Fruit fly (Drosophila melanogaster): ENCODE results near the gene Atg18b.

Gene Atg18b

DNA sequence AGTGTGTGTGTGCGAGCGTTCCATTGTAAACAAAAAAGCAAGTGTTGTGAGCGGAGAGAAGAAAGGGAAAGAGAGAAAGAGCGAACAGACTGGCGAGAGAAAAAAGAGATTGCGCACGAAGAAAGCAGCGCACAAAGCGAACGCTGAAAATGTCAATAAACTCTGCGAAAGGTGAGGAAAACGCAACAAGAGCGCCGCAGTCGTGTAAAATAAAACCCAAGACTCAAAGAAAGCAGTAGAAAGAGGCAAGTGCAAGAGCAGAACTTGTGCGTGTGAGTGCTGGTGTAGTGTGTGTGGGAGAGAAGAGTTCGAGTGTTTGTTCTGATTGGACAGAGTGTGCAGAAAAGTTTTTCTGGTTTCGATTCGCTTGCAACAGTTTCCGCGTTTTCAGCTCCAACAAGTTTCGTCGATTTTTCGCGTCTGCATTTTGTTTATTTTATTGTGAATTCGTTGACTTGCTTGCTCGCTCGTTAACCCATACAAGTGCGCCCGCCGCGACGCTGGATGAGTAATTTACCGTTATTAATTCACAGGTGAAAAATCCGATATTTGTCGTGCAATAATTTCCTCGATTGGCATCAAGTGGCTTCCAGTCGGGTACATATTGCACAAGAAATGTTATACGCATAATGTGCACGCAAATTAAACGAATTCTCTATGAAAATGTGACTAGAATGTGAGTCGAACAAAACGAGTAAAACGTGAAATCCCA is 17.5 kb upstream of the Atg18b start (continued):
- TF ChIP-seq Smox (GFP tag; optimal IDR thresholded peaks at IDR 0.05) (no peak), CG6854 (GFP tag; optimal IDR thresholded peaks at IDR 0.05) (peak; percentile 59), net (GFP tag; optimal IDR thresholded peaks at IDR 0.05) (peak; percentile 13)

DNA sequence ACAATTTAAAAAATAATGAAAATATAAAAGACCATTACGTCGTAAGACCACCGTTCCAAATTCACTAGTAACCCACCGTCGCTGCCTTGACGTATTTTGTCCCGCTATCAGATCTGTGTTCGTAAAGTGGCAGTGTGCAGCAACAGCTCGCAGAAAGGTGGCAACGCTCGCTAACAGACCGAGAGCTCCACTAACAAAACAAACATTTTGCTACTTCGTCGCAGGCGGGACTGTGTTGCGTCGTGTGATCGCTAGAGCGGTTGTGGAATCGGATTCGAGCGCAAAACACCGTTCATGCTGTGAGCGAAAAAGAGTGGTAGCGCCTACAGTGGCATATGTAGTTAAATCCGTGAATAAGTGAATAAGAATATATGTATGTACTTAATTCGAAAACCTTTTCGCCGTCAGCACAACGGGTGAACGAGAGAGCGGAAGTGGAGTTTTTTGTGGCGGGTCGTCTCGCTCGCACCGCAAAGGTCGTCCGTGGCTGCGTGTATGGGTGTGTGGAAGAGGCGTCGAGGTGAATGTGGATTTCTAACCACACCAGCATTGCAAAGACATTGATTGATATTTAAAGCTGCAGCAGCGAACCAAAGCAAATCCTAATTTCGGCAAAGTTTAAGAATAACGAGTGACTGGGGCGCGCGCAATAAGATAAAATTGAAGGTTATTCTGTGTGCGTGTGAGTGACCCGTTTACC is 16.8 kb upstream of the Atg18b start, which contains the start of gene Hr39:
Gene Hr39, plus strand, starts transcription at position 203 of the 700 bp plus-strand sequence.
- TF ChIP-seq CG4318 (GFP tag; optimal IDR thresholded peaks at IDR 0.05) (no peak), Hr38 (GFP tag; optimal IDR thresholded peaks at IDR 0.05) (no peak), CG1621 (tag; optimal IDR thresholded peaks at IDR 0.05) (no peak), Ets21C (GFP tag; optimal IDR thresholded peaks at IDR 0.05) (no peak), esn (GFP tag; optimal IDR thresholded peaks at IDR 0.05) (no peak), Eip93F (GFP tag; optimal IDR thresholded peaks at IDR 0.05) (no peak), CG10669 (GFP tag; optimal IDR thresholded peaks at IDR 0.05) (no peak), Sox15 (GFP tag; optimal IDR thresholded peaks at IDR 0.05) (no peak), CG11902 (GFP tag; optimal IDR thresholded peaks at IDR 0.05) (no peak), Ets96B (tag; optimal IDR thresholded peaks at IDR 0.05) (no peak), CG6792 (GFP tag; optimal IDR thresholded peaks at IDR 0.05) (no peak), CG3032 (tag; optimal IDR thresholded peaks at IDR 0.05) (peak; percentile 34), ss (GFP tag; optimal IDR thresholded peaks at IDR 0.05) (no peak), lz (GFP tag; optimal IDR thresholded peaks at IDR 0.05) (peak; percentile 28), fkh (GFP tag; optimal IDR thresholded peaks at IDR 0.05) (peak; percentile 51), Gug (GFP tag; IDR thresholded peaks at IDR 0.05) (no peak), net (GFP tag; optimal IDR thresholded peaks at IDR 0.05) (no peak), CG32006 (GFP tag; optimal IDR thresholded peaks at IDR 0.05) (no peak), CG6808 (GFP tag; optimal IDR thresholded peaks at IDR 0.05) (no peak), Lpt (GFP tag; optimal IDR thresholded peaks at IDR 0.05) (no peak), pdm3 (GFP tag; optimal IDR thresholded peaks at IDR 0.05) (no peak), Eip75B (GFP tag; optimal IDR thresholded peaks at IDR 0.05) (peak; percentile 40), fd59A (GFP tag; optimal IDR thresholded peaks at IDR 0.05) (no peak), dac (GFP tag; optimal IDR thresholded peaks at IDR 0.05) (no peak), OdsH (GFP tag; optimal IDR thresholded peaks at IDR 0.05) (no peak), CG9139 (GFP tag; optimal IDR thresholded peaks at IDR 0.05) (no peak), vri (GFP tag; optimal IDR thresholded peaks at IDR 0.05) (no peak), Met (GFP tag; optimal IDR thresholded peaks at IDR 0.05) (no peak), Hr39 (GFP tag; optimal IDR thresholded peaks at IDR 0.05) (no peak), Eip78C (GFP tag) (peak; percentile 59), CG3919 (GFP tag; optimal IDR thresholded peaks at IDR 0.05) (no peak), Sox14 (GFP tag; optimal IDR thresholded peaks at IDR 0.05) (peak; percentile 62), CG8319 (GFP tag; optimal IDR thresholded peaks at IDR 0.05) (no peak), CG15336 (GFP tag; IDR thresholded peaks at IDR 0.05) (no peak), CG6276 (GFP tag; optimal IDR thresholded peaks at IDR 0.05) (no peak), Smox (GFP tag; optimal IDR thresholded peaks at IDR 0.05) (no peak), spab (GFP tag; optimal IDR thresholded peaks at IDR 0.05) (no peak), CG16779 (tag; optimal IDR thresholded peaks at IDR 0.05) (no peak), Hr4 (GFP tag; optimal IDR thresholded peaks at IDR 0.05) (no peak), fd85E (GFP tag; optimal IDR thresholded peaks at IDR 0.05) (no peak), CG31627 (GFP tag; optimal IDR thresholded peaks at IDR 0.05) (no peak), CG34406 (GFP tag; optimal IDR thresholded peaks at IDR 0.05) (no peak), svp (GFP tag) (peak; percentile 95), eg (GFP tag; IDR thresholded peaks at IDR 0.05) (no peak), salr (GFP tag; optimal IDR thresholded peaks at IDR 0.05) (no peak), CG7368 (GFP tag; optimal IDR thresholded peaks at IDR 0.05) (peak; percentile 8), cyc (GFP tag; optimal IDR thresholded peaks at IDR 0.05) (no peak), CG8632 (GFP tag; optimal IDR thresholded peaks at IDR 0.05) (no peak)

All from whole organism, prepupa.